ENCODE assay signal across 1 fruit fly cellular context in the genomic region with DNA sequence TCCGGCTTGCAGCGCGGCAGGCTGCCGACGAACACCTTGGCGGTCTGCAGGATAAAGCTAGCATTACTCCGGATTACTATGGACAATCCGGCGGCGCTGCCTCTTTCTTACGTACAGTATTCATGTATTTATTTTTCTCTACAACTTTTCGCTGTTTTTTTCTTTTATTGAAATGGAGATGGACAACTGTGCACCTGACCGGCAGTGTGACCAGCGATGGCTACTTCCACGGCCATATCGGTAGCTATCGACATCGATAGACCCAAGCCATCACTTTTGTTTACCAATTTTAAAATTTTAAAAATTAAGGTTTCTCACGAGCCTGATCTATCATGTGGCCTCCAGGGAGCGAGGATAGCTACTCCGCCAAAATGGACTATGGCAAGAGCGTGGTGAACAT.
A peak's percentile ranks its signal among the peaks of the same experiment; 100 is the strongest.
TF ChIP-seq lines count a peak whose summit lies in the region.

A gene (minus strand): TSS at position 197 of the 400 bp plus-strand sequence.
A gene (plus strand): TSS at position 323 of the 400 bp plus-strand sequence.

TF ChIP-seq in whole organism, embryonic, 481 proteins besides CTCF, POLR2A, EP300 and RAD21 (continued from another document):
- TF ChIP-seq mam (GFP tag; optimal IDR thresholded peaks at IDR 0.05; lab: Kevin White, UChicago): no peak
- peak; percentile 92 for TF ChIP-seq Meics (GFP tag; optimal IDR thresholded peaks at IDR 0.05; lab: Kevin White, UChicago)
- peak; percentile 94 for TF ChIP-seq Sry-δ (GFP tag; optimal IDR thresholded peaks at IDR 0.05; lab: Kevin White, UChicago)
- no peak for TF ChIP-seq bigmax (GFP tag; optimal IDR thresholded peaks at IDR 0.05; lab: Kevin White, UChicago)
- no peak for TF ChIP-seq ERR (GFP tag; optimal IDR thresholded peaks at IDR 0.05; lab: Kevin White, UChicago)
- TF ChIP-seq Dref (GFP tag; IDR thresholded peaks at IDR 0.05; lab: Robert Waterston, UW): peak; percentile 89
- peak; percentile 4 for TF ChIP-seq CG8924 (tag; optimal IDR thresholded peaks at IDR 0.05; lab: Kevin White, UChicago)
- no peak for TF ChIP-seq sd (tag; optimal IDR thresholded peaks at IDR 0.05; lab: Kevin White, UChicago)
- TF ChIP-seq bowl (GFP tag; IDR thresholded peaks at IDR 0.05; lab: Robert Waterston, UW): no peak
- peak; percentile 60; the same call in 1 of the 3 replicates for TF ChIP-seq Opbp (GFP tag; IDR thresholded peaks at IDR 0.05; lab: Robert Waterston, UW; ENCODE audit: partially characterized antibody)
- TF ChIP-seq sim (GFP tag; IDR thresholded peaks at IDR 0.05; lab: Robert Waterston, UW): no peak
- no peak for TF ChIP-seq org-1 (GFP tag; optimal IDR thresholded peaks at IDR 0.05; lab: Kevin White, UChicago)
- TF ChIP-seq Drgx (GFP tag; IDR thresholded peaks at IDR 0.05; lab: Robert Waterston, UW): no peak
- no peak for TF ChIP-seq Ptx1 (GFP tag; IDR thresholded peaks at IDR 0.05; lab: Robert Waterston, UW)
- TF ChIP-seq kni (GFP tag; optimal IDR thresholded peaks at IDR 0.05; lab: Kevin White, UChicago): no peak
- peak; percentile 72 for TF ChIP-seq HLH4C (GFP tag; IDR thresholded peaks at IDR 0.05; lab: Robert Waterston, UW; ENCODE audit: partially characterized antibody)
- no peak for TF ChIP-seq CG2120 (GFP tag; optimal IDR thresholded peaks at IDR 0.05; lab: Kevin White, UChicago)
- peak; percentile 92 for TF ChIP-seq CG2116 (GFP tag; optimal IDR thresholded peaks at IDR 0.05; lab: Kevin White, UChicago)
- TF ChIP-seq peb (GFP tag; IDR thresholded peaks at IDR 0.05; lab: Robert Waterston, UW): no peak
- TF ChIP-seq Xbp1 (GFP tag; optimal IDR thresholded peaks at IDR 0.05; lab: Kevin White, UChicago): no peak
- no peak for TF ChIP-seq MTF-1 (GFP tag; optimal IDR thresholded peaks at IDR 0.05; lab: Kevin White, UChicago; ENCODE audit: borderline replicate concordance)
- no peak for TF ChIP-seq Hey (tag; optimal IDR thresholded peaks at IDR 0.05; lab: Kevin White, UChicago)
- TF ChIP-seq en (GFP tag; optimal IDR thresholded peaks at IDR 0.05; lab: Kevin White, UChicago): no peak
- TF ChIP-seq psq (GFP tag; optimal IDR thresholded peaks at IDR 0.05; lab: Kevin White, UChicago): no peak
- no peak for TF ChIP-seq CG12071 (GFP tag; optimal IDR thresholded peaks at IDR 0.05; lab: Kevin White, UChicago)
- no peak for TF ChIP-seq CG14050 (GFP tag; IDR thresholded peaks at IDR 0.05; lab: Robert Waterston, UW)
- TF ChIP-seq BEAF-32 (GFP tag; optimal IDR thresholded peaks at IDR 0.05; lab: Kevin White, UChicago): peak; percentile 73
- TF ChIP-seq CG13296 (GFP tag; optimal IDR thresholded peaks at IDR 0.05; lab: Kevin White, UChicago): no peak
- TF ChIP-seq gfzf (GFP tag; optimal IDR thresholded peaks at IDR 0.05; lab: Kevin White, UChicago): peak; percentile 67
- TF ChIP-seq jigr1 (GFP tag; IDR thresholded peaks at IDR 0.05; lab: Robert Waterston, UW): no peak
- TF ChIP-seq Oli (tag; optimal IDR thresholded peaks at IDR 0.05; lab: Kevin White, UChicago): no peak
- no peak for TF ChIP-seq Hand (GFP tag; optimal IDR thresholded peaks at IDR 0.05; lab: Kevin White, UChicago)
- peak; percentile 79 for TF ChIP-seq Med (GFP tag; lab: Kevin White, UChicago)
- TF ChIP-seq YL-1 (GFP tag; optimal IDR thresholded peaks at IDR 0.05; lab: Kevin White, UChicago): peak; percentile 42
- no peak for TF ChIP-seq E2f1 (GFP tag; IDR thresholded peaks at IDR 0.05; lab: Robert Waterston, UW)
- peak; percentile 77 for TF ChIP-seq CG42726 (GFP tag; IDR thresholded peaks at IDR 0.05; lab: Robert Waterston, UW; ENCODE audit: partially characterized antibody)
- peak; percentile 67 for TF ChIP-seq Dp (GFP tag; optimal IDR thresholded peaks at IDR 0.05; lab: Kevin White, UChicago)
- peak; percentile 76 for TF ChIP-seq CG34224 (GFP tag; IDR thresholded peaks at IDR 0.05; lab: Robert Waterston, UW; ENCODE audit: partially characterized antibody)
- TF ChIP-seq pho (GFP tag; optimal IDR thresholded peaks at IDR 0.05; lab: Kevin White, UChicago): no peak
- TF ChIP-seq stwl (tag; optimal IDR thresholded peaks at IDR 0.05; lab: Kevin White, UChicago): peak; percentile 56
- peak; percentile 71 for TF ChIP-seq MESR4 (GFP tag; optimal IDR thresholded peaks at IDR 0.05; lab: Kevin White, UChicago)
- TF ChIP-seq CG6683 (GFP tag; optimal IDR thresholded peaks at IDR 0.05; lab: Kevin White, UChicago): no peak
- TF ChIP-seq CG30403 (GFP tag; optimal IDR thresholded peaks at IDR 0.05; lab: Kevin White, UChicago): peak; percentile 2
- no peak for TF ChIP-seq gsb-n (tag; optimal IDR thresholded peaks at IDR 0.05; lab: Kevin White, UChicago)
